Fruit fly (Drosophila melanogaster) whole organism, wandering third instar larva: ENCODE measurements around the gene Crg-1.

Experiments used
- Abd-B ChIP-seq: fragments of >200 bp; optimal IDR thresholded peaks from 2 replicates; lab custom pipeline; 2017; ENCODE audit warnings: missing biosample characterization, missing genetic modification characterization
- CG32264 ChIP-seq: fragments of 200-800 bp; sonication (Bioruptor generic); optimal IDR thresholded peaks from 2 replicates; lab custom pipeline; 2016; ENCODE audit warnings: missing biosample characterization, missing genetic modification characterization
- CG9705 ChIP-seq: fragments of 200-800 bp; sonication (Bioruptor generic); optimal IDR thresholded peaks from 2 replicates; lab custom pipeline; 2018; ENCODE audit warnings: missing biosample characterization, mild to moderate bottlenecking, missing genetic modification characterization
- CrebA ChIP-seq: fragments of 200-800 bp; sonication (Bioruptor generic); optimal IDR thresholded peaks from 2 replicates; lab custom pipeline; 2016; ENCODE audit warnings: missing biosample characterization, mild to moderate bottlenecking, missing genetic modification characterization, borderline replicate concordance
- Dfd ChIP-seq: fragments of >200 bp; optimal IDR thresholded peaks from 2 replicates; lab custom pipeline; 2017; ENCODE audit warnings: missing biosample characterization, missing genetic modification characterization
- Dif ChIP-seq: fragments of 200-275, 200-300 bp; sonication (Bioruptor generic); optimal IDR thresholded peaks from 2 replicates; lab custom pipeline; 2018; ENCODE audit warnings: missing biosample characterization, missing genetic modification characterization; ENCODE audit not compliant: partially characterized antibody
- GATAd ChIP-seq: sonication (Bioruptor generic); optimal IDR thresholded peaks from 2 replicates; lab custom pipeline; 2016; ENCODE audit warnings: missing biosample characterization, missing genetic modification characterization
- HLH106 ChIP-seq: fragments of 200-800 bp; optimal IDR thresholded peaks from 3 replicates; lab custom pipeline; 2019; ENCODE audit warnings: missing biosample characterization, mild to moderate bottlenecking, missing genetic modification characterization, moderate library complexity
- Hnf4 ChIP-seq: fragments of 200-800 bp; sonication (Bioruptor generic); optimal IDR thresholded peaks from 2 replicates; lab custom pipeline; 2016; ENCODE audit warnings: missing biosample characterization, mild to moderate bottlenecking, missing genetic modification characterization
- Hr78 ChIP-seq: fragments of >200 bp; optimal IDR thresholded peaks from 2 replicates; lab custom pipeline; 2017; ENCODE audit warnings: missing biosample characterization, missing genetic modification characterization
- Hr83 ChIP-seq: fragments of 200-300 bp; sonication (Bioruptor generic); optimal IDR thresholded peaks from 2 replicates; lab custom pipeline; 2016; ENCODE audit warnings: missing biosample characterization, mild to moderate bottlenecking, missing genetic modification characterization, moderate library complexity; ENCODE audit not compliant: poor library complexity, severe bottlenecking
- Jra ChIP-seq: sonication (Bioruptor generic); optimal IDR thresholded peaks from 2 replicates; lab custom pipeline; 2016; ENCODE audit warnings: missing biosample characterization, missing genetic modification characterization
- Mio ChIP-seq: sonication (Bioruptor generic); optimal IDR thresholded peaks from 2 replicates; lab custom pipeline; 2016; ENCODE audit warnings: missing biosample characterization, missing genetic modification characterization
- Myc ChIP-seq: fragments of >200 bp; optimal IDR thresholded peaks from 2 replicates; lab custom pipeline; 2017
- N ChIP-seq: fragments of >200 bp; optimal IDR thresholded peaks from 2 replicates; lab custom pipeline; 2018; ENCODE audit warnings: missing biosample characterization, missing external identifiers, missing genetic modification characterization
- OdsH ChIP-seq: fragments of 200-800 bp; sonication (Bioruptor generic); optimal IDR thresholded peaks from 2 replicates; lab custom pipeline; 2016; ENCODE audit warnings: missing biosample characterization, mild to moderate bottlenecking, missing genetic modification characterization
- Rel ChIP-seq, 2 experiments: fragments of 200-800 bp; sonication (Bioruptor generic) in 1 of 2; optimal IDR thresholded peaks; 2 replicates in 1 of 2; 3 replicates in 1 of 2; lab custom pipeline; 2016 to 2019; ENCODE audit warnings: mild to moderate bottlenecking in 2 of 2, missing biosample characterization in 2 of 2, missing genetic modification characterization in 2 of 2, moderate library complexity in 1 of 2
- Sp1 ChIP-seq: fragments of 200-800 bp; sonication (Bioruptor generic); optimal IDR thresholded peaks from 3 replicates; lab custom pipeline; 2019; ENCODE audit warnings: missing biosample characterization, mild to moderate bottlenecking, missing genetic modification characterization, moderate library complexity
- Vsx2 ChIP-seq: fragments of 200-300, 225-300 bp; sonication (Bioruptor generic); optimal IDR thresholded peaks from 2 replicates; lab custom pipeline; 2018; ENCODE audit warnings: missing biosample characterization, missing genetic modification characterization; ENCODE audit not compliant: partially characterized antibody
- br ChIP-seq: fragments of 200-800 bp; sonication (Bioruptor generic); optimal IDR thresholded peaks from 2 replicates; lab custom pipeline; 2016; ENCODE audit warnings: missing biosample characterization, missing genetic modification characterization
- dl ChIP-seq, 2 experiments: fragments of 175-275, 200-275 bp in 1 of 2; fragments of 200-275 bp in 1 of 2; sonication (Bioruptor generic); optimal IDR thresholded peaks; lab custom pipeline; 2018; ENCODE audit warnings: mild to moderate bottlenecking in 2 of 2, missing biosample characterization in 2 of 2, missing genetic modification characterization in 2 of 2, moderate library complexity in 2 of 2; ENCODE audit not compliant: partially characterized antibody in 2 of 2, insufficient read depth in 1 of 2
- dmrt93B ChIP-seq: fragments of 200-800 bp; sonication (Bioruptor generic); optimal IDR thresholded peaks from 2 replicates; lab custom pipeline; 2018; ENCODE audit warnings: missing biosample characterization, mild to moderate bottlenecking, missing genetic modification characterization
- dsf ChIP-seq: sonication (Bioruptor generic); optimal IDR thresholded peaks from 2 replicates; lab custom pipeline; 2016; ENCODE audit warnings: missing biosample characterization, missing genetic modification characterization, borderline replicate concordance
- ey ChIP-seq: fragments of 200-800 bp; sonication (Bioruptor generic); optimal IDR thresholded peaks from 2 replicates; lab custom pipeline; 2016; ENCODE audit warnings: missing biosample characterization, missing genetic modification characterization
- fru ChIP-seq: fragments of 200-800 bp; sonication (Bioruptor generic); optimal IDR thresholded peaks from 3 replicates; lab custom pipeline; 2016; ENCODE audit warnings: missing biosample characterization, mild to moderate bottlenecking, missing genetic modification characterization
- h ChIP-seq: fragments of 200-800 bp; sonication (Bioruptor generic); optimal IDR thresholded peaks from 3 replicates; lab custom pipeline; 2016; ENCODE audit warnings: missing biosample characterization, mild to moderate bottlenecking, missing genetic modification characterization
- jim ChIP-seq: fragments of 175-275, 200-325 bp; sonication (Bioruptor generic); optimal IDR thresholded peaks from 2 replicates; lab custom pipeline; 2016; ENCODE audit warnings: missing biosample characterization, mild to moderate bottlenecking, missing genetic modification characterization
- lola ChIP-seq: fragments of >200 bp; optimal IDR thresholded peaks from 2 replicates; lab custom pipeline; 2017; ENCODE audit warnings: missing biosample characterization, missing genetic modification characterization
- psq ChIP-seq: fragments of 200-800 bp; sonication (Bioruptor generic); optimal IDR thresholded peaks from 3 replicates; lab custom pipeline; 2017; ENCODE audit warnings: missing biosample characterization, mild to moderate bottlenecking, missing genetic modification characterization, moderate library complexity
- sage ChIP-seq: fragments of 200-800 bp; sonication (Bioruptor generic); optimal IDR thresholded peaks from 2 replicates; lab custom pipeline; 2016; ENCODE audit warnings: missing biosample characterization, mild to moderate bottlenecking, missing genetic modification characterization
- sv ChIP-seq: fragments of 200-800 bp; sonication (Bioruptor generic); optimal IDR thresholded peaks from 3 replicates; lab custom pipeline; 2016; ENCODE audit warnings: missing biosample characterization, missing genetic modification characterization
- tai ChIP-seq: sonication (Bioruptor generic); optimal IDR thresholded peaks from 2 replicates; lab custom pipeline; 2016; ENCODE audit warnings: missing biosample characterization, missing genetic modification characterization
- usp ChIP-seq: fragments of >200 bp; optimal IDR thresholded peaks from 2 replicates; lab custom pipeline; 2017; ENCODE audit warnings: missing biosample characterization, missing genetic modification characterization
- woc ChIP-seq: sonication (Bioruptor generic); optimal IDR thresholded peaks from 2 replicates; lab custom pipeline; 2016; ENCODE audit warnings: missing biosample characterization, mild to moderate bottlenecking, missing genetic modification characterization

Crg-1 gene

dm6 chrX:3808467-3808866 lies 15.4 kb downstream of the Crg-1 start:
- TF ChIP-seq Hr78 (no peak), HLH106 (tag; lab: Kevin White, UChicago) (no peak), sage (GFP tag; lab: Kevin White, UChicago) (no peak), br (GFP tag; lab: Kevin White, UChicago) (no peak), Myc (lab: Kevin White, UChicago) (no peak), Mio (no peak), Hr83 (GFP tag; lab: Kevin White, UChicago) (no peak), lola (GFP tag; lab: Kevin White, UChicago) (no peak), Dfd (GFP tag; lab: Kevin White, UChicago) (no peak), fru (GFP tag; lab: Kevin White, UChicago) (no peak), CrebA (GFP tag; lab: Kevin White, UChicago) (no peak), tai (GFP tag; lab: Kevin White, UChicago) (no peak), CG9705 (GFP tag; lab: Kevin White, UChicago) (no peak)

DNA sequence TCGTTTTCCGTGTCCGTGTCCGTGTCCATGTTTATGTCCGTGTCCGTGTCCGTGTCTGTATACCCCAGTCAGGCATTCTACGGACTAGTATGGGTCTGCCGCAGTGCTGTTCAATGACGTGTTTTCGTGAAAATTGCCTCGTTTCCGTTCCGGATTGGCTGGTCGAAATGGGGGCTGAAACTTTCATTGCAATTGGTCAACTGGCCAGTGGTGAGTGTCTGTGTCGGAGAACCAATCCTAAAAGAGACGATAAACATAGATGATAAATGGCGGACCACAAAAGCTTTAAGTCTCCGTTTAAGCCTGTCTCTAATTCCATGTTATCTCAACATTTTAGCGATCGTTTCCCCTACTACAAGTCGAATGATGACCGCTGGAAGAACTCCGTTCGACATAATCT lies 16.1 kb downstream of the Crg-1 start:
- TF ChIP-seq sv (GFP tag; lab: Kevin White, UChicago) (no peak), Dif (no peak), GATAd (GFP tag; lab: Kevin White, UChicago) (no peak), Sp1 (GFP tag; lab: Kevin White, UChicago) (no peak), h (GFP tag; lab: Kevin White, UChicago) (no peak), CG32264 (GFP tag; lab: Kevin White, UChicago) (no peak), Rel (GFP tag; optimal IDR thresholded peaks at IDR 0.05; lab: Kevin White, UChicago) (no peak), Rel (tag; optimal IDR thresholded peaks at IDR 0.05; lab: Kevin White, UChicago) (no peak), woc (no peak), Dfd (GFP tag; lab: Kevin White, UChicago) (no peak), Jra (GFP tag; lab: Kevin White, UChicago) (no peak), sage (GFP tag; lab: Kevin White, UChicago) (no peak), Mio (no peak), OdsH (GFP tag; lab: Kevin White, UChicago) (no peak), N (GFP tag; lab: Kevin White, UChicago) (no peak)

- TF ChIP-seq Hnf4 (GFP tag; lab: Kevin White, UChicago): peak; percentile 31
- TF ChIP-seq Vsx2: peak; percentile 27
- TF ChIP-seq br (GFP tag; lab: Kevin White, UChicago): no peak
- no peak for TF ChIP-seq usp (GFP tag; lab: Kevin White, UChicago)
- peak; percentile 10 for TF ChIP-seq Sp1 (GFP tag; lab: Kevin White, UChicago)
- TF ChIP-seq Hr78: no peak
- TF ChIP-seq dl (GFP tag; optimal IDR thresholded peaks at IDR 0.05; lab: Kevin White, UChicago; ENCODE audit: insufficient read depth in 1 of 2, partially characterized antibody in 2 of 2): peak in 1 of 2 experiments; percentile 23
- TF ChIP-seq tai (GFP tag; lab: Kevin White, UChicago): no peak
- TF ChIP-seq psq (GFP tag; lab: Kevin White, UChicago): peak; percentile 29
- no peak for TF ChIP-seq N (GFP tag; lab: Kevin White, UChicago)
- peak; percentile 9 for TF ChIP-seq sv (GFP tag; lab: Kevin White, UChicago)
- peak; percentile 90 for TF ChIP-seq Myc (lab: Kevin White, UChicago)
Observed at dm6 chrX:3811340-3811788, 18.3 kb downstream of the Crg-1 start, which contains the start of gene ec. ec (plus strand) TSS chrX:3811698.

DNA sequence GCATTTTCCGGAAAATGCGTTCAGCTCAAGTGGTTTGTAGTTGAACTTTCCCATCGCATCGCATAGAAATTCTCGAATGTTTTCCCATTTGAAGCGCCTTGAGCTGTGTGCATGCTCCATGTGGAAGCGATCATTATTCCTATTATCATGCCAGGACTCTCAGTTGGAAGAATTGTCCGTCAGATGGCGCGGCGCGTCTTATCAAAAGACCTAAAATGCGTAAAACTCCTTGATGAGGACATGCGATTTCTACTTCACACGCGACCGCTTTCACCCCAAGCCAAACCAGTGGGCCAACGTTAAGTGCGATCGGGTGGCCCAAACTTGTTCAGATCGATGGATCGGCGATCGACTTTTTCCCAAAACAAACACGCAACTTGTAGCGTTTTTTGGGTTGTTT lies 22.6 kb downstream of the Crg-1 start:
- TF ChIP-seq jim (GFP tag; lab: Kevin White, UChicago) (no peak), sage (GFP tag; lab: Kevin White, UChicago) (no peak), usp (GFP tag; lab: Kevin White, UChicago) (no peak), tai (GFP tag; lab: Kevin White, UChicago) (no peak)
- TF ChIP-seq, all 38 proteins: peak for 0

- no peak for TF ChIP-seq dl (GFP tag; optimal IDR thresholded peaks at IDR 0.05; lab: Kevin White, UChicago; ENCODE audit: insufficient read depth in 1 of 2, partially characterized antibody in 2 of 2)
- no peak for TF ChIP-seq CG32264 (GFP tag; lab: Kevin White, UChicago)
- TF ChIP-seq ey (GFP tag; lab: Kevin White, UChicago): no peak
- no peak for TF ChIP-seq h (GFP tag; lab: Kevin White, UChicago)
- TF ChIP-seq psq (GFP tag; lab: Kevin White, UChicago): no peak
- TF ChIP-seq N (GFP tag; lab: Kevin White, UChicago): no peak
- no peak for TF ChIP-seq dsf
- no peak for TF ChIP-seq dmrt93B
- TF ChIP-seq OdsH (GFP tag; lab: Kevin White, UChicago): no peak
- no peak for TF ChIP-seq Abd-B (GFP tag; lab: Kevin White, UChicago)
- no peak for TF ChIP-seq Dif
- TF ChIP-seq Hr83 (GFP tag; lab: Kevin White, UChicago): no peak
- TF ChIP-seq lola (GFP tag; lab: Kevin White, UChicago): no peak
- no peak for TF ChIP-seq Myc (lab: Kevin White, UChicago)
- TF ChIP-seq CrebA (GFP tag; lab: Kevin White, UChicago): no peak
- no peak for TF ChIP-seq usp (GFP tag; lab: Kevin White, UChicago)
- TF ChIP-seq Dfd (GFP tag; lab: Kevin White, UChicago): no peak
- TF ChIP-seq jim (GFP tag; lab: Kevin White, UChicago): no peak
Observed at dm6 chrX:3819470-3819869, 26.4 kb downstream of the Crg-1 start.
